Worm (Caenorhabditis elegans): ENCODE results near the gene Y105C5B.17.

Gene Y105C5B.17

DNA sequence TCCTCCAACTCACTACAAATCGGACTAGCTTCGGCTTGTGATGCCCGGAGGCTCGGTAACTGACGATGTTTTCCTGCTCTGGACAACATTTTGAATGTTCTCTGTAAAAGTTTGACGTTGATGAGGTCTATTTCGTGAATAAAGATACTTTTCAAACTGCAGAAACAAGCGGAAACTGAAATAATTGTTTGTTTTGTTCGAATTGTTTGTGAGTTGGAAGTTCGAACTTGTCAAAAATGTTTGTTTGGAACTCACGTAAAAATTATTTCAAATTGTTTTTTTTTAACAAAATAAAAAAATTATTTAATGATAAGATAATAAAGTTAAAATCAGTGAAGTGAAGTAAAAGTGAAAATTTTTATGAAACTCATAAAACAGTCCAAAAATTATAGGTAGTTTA lies 21.5 kb upstream of the Y105C5B.17 start, which contains the start of gene Y105C5B.11:
TSS of gene Y105C5B.11 (minus strand) at position 101 of the 400 bp plus-strand sequence.
- TF ChIP-seq F10B5.3 (tag; optimal IDR thresholded peaks at IDR 0.05) (no peak), daf-8 (GFP tag; IDR thresholded peaks at IDR 0.05) (no peak), spr-1 (tag; optimal IDR thresholded peaks at IDR 0.05) (no peak), zag-1 (tag; optimal IDR thresholded peaks at IDR 0.05) (no peak), unc-39 (tag; optimal IDR thresholded peaks at IDR 0.05) (no peak), ctbp-1 (GFP tag; IDR thresholded peaks at IDR 0.05) (no peak), snpc-4 (tag; optimal IDR thresholded peaks at IDR 0.05) (no peak), skn-1 (tag; optimal IDR thresholded peaks at IDR 0.05) (no peak), lin-1 (GFP tag; IDR thresholded peaks at IDR 0.05) (no peak), madf-5 (GFP tag; IDR thresholded peaks at IDR 0.05) (no peak), dmd-8 (GFP tag; IDR thresholded peaks at IDR 0.05) (no peak), nhr-77 (tag; optimal IDR thresholded peaks at IDR 0.05) (no peak), php-3 (GFP tag; IDR thresholded peaks at IDR 0.05) (no peak), nhr-48 (tag; optimal IDR thresholded peaks at IDR 0.05) (no peak), F44E2.7 (GFP tag; IDR thresholded peaks at IDR 0.05) (no peak), ceh-62 (tag; optimal IDR thresholded peaks at IDR 0.05) (no peak), pqm-1 (tag; optimal IDR thresholded peaks at IDR 0.05) (no peak)

DNA sequence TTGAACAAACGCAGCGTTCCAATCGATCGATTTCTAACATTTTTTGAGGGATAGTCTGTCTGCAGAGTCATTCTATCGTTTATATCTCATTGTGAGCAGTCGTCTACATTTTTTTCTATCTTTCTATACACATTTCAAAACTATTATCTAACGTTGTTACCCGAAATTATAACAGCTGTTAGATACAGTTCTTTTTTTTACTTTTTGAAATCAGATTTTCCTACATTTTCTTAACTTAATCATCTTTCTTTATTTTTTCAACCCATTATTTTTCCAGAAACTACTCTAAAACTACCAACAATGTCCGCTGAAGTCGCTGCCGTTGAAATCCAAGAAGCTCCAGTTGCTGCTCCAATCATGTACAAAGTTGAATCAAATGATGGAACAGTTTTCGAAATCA lies 16.4 kb upstream of the Y105C5B.17 start, which contains the start of gene skr-10:
TSS of gene skr-10 (plus strand) at position 301 of the 400 bp plus-strand sequence.
- TF ChIP-seq arid-1 (GFP tag; conservative IDR thresholded peaks at IDR 0.05) (no peak), aha-1 (tag) (peak; percentile 59), F26F4.8 (GFP tag; conservative IDR thresholded peaks at IDR 0.05) (no peak), ctbp-1 (GFP tag; IDR thresholded peaks at IDR 0.05) (no peak)

DNA sequence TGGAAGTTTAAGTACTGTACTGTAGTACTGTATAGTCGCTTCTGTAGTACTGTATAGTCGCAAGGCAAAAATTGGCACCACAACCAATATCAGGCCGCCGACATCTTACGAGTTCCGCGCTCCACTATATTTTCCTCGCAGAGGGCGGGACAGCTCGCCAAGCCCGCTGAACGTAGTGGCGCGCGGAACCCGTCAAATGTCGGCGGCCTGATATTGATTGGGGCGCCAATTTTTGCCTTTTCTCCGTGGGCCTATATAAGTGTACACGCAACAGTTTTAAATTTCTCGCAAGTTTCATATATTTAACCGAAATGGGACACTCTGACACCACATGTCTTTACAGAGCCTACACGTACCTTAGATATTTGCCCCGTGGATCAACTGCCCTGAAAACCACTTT lies 12.9 kb upstream of the Y105C5B.17 start:
- TF ChIP-seq set-16 (GFP tag; IDR thresholded peaks at IDR 0.05) = peak; percentile 25; the same call in 1 of the 2 replicates
- TF ChIP-seq snpc-1.2 (GFP tag; IDR thresholded peaks at IDR 0.05) = peak; percentile 97
- TF ChIP-seq hmg-1.1 (GFP tag; IDR thresholded peaks at IDR 0.05) = no peak

DNA sequence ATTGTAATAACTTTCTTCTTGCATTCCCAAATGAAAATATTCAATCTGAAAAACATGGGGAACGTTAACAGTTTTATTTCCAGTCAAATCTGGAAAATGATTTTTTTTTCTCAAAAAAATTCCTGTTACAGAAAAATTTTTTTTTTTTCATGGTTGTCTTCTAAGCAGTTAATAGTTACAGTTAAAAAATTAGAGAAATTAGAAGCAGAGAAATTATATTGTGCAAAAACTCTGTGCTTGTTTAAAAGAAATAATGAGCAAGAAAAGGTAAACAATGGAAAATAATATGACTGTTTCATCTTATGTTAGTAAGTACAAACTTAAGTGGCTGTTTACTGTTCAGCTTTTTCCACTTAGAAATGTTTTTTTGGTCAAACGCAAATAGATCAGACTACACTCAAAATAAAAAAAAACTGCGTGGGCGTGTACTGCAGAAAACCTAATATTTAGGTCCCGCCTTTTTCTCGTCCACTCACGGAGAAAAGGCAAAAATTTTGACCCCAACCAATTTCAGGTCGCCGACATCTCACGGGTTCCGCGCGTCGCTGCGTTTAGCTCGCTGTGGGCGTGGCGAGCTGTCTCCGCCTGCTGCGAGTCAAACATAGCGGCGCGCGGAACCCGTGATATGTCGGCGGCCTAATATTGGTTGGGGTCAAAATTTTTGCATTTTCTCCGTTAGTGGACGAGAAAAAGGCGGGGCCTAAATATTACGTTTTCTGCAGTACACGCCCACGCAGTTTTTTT lies 11.9 kb upstream of the Y105C5B.17 start, which contains the start of gene ifas-3:
TSS of gene ifas-3 (minus strand) at position 51 of the 744 bp plus-strand sequence.
- TF ChIP-seq mdt-29 (GFP tag; IDR thresholded peaks at IDR 0.05) (no peak), nhr-28 (tag; optimal IDR thresholded peaks at IDR 0.05) (no peak), set-16 (GFP tag; IDR thresholded peaks at IDR 0.05) (peak; percentile 57; the same call in 1 of the 2 replicates), F26F4.8 (GFP tag; conservative IDR thresholded peaks at IDR 0.05) (0 out of 2 replicates have a peak, but pooled peaks have one; percentile 5), nhr-111 (GFP tag; optimal IDR thresholded peaks at IDR 0.05) (no peak), aha-1 (tag) (no peak), daf-19 (GFP tag; conservative IDR thresholded peaks at IDR 0.05) (no peak), nhr-42 (GFP tag; IDR thresholded peaks at IDR 0.05) (no peak), ceh-62 (tag; optimal IDR thresholded peaks at IDR 0.05) (no peak)

DNA sequence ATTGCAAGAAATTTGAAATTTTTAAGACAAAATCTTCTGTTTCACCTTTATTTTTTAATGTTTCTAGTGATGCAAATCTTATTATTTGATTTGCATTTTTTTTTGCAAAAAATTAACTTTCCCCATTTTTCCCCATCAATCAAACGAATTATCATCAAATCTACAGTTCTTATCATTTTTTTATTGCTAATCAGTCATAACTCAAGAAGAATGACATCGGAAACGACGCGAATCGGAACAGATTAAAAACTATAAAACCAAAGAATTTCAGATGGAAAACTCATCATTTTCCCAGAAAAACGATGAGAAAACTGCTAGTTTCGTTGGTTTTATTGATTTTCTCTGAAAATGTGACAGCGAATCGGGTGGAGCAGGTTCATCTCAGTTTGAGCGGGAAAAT lies 11.3 kb upstream of the Y105C5B.17 start, which contains the start of gene Y105C5B.15:
TSS of gene Y105C5B.15 (plus strand) at position 297 of the 400 bp plus-strand sequence.
- TF ChIP-seq pqm-1 (tag; optimal IDR thresholded peaks at IDR 0.05) (peak; percentile 57), pha-4 (GFP tag; IDR thresholded peaks at IDR 0.05) (no peak), pha-4 (tag; optimal IDR thresholded peaks at IDR 0.05) (no peak), ctbp-1 (GFP tag; IDR thresholded peaks at IDR 0.05) (no peak), nhr-28 (tag; optimal IDR thresholded peaks at IDR 0.05) (peak; percentile 1), F26F4.8 (GFP tag; conservative IDR thresholded peaks at IDR 0.05) (no peak), daf-19 (GFP tag; conservative IDR thresholded peaks at IDR 0.05) (no peak), set-16 (GFP tag; IDR thresholded peaks at IDR 0.05) (no peak), nhr-237 (tag; optimal IDR thresholded peaks at IDR 0.05) (no peak), F49E8.2 (tag; optimal IDR thresholded peaks at IDR 0.05; ENCODE audit: borderline replicate concordance) (no peak), aly-2 (tag; optimal IDR thresholded peaks at IDR 0.05) (no peak), mxl-3 (GFP tag; optimal IDR thresholded peaks at IDR 0.05) (no peak), lin-15B (tag; optimal IDR thresholded peaks at IDR 0.05) (no peak), madf-5 (GFP tag; IDR thresholded peaks at IDR 0.05) (no peak), hlh-11 (tag; optimal IDR thresholded peaks at IDR 0.05) (no peak), Y75B8A.6 (GFP tag; IDR thresholded peaks at IDR 0.05) (no peak), F37D6.2 (tag; optimal IDR thresholded peaks at IDR 0.05) (no peak), nhr-10 (tag; optimal IDR thresholded peaks at IDR 0.05) (no peak), egl-27 (tag; optimal IDR thresholded peaks at IDR 0.05) (no peak), dmd-9 (GFP tag; IDR thresholded peaks at IDR 0.05) (no peak), hmg-1.1 (GFP tag; IDR thresholded peaks at IDR 0.05) (no peak), mxl-2 (GFP tag; conservative IDR thresholded peaks at IDR 0.05) (no peak), dmd-6 (GFP tag; IDR thresholded peaks at IDR 0.05) (peak; percentile 76)

Measured in whole organism, L4 larva.